Fruit fly (Drosophila melanogaster) whole organism, embryonic: Measurements from ENCODE around the gene Pex2.
A peak's percentile ranks its signal among the peaks of the same experiment; 100 is the strongest.

Experiments used
- Asciz ChIP-seq: fragments of 200-800 bp; sonication (Bioruptor generic); optimal IDR thresholded peaks from 2 replicates; lab custom pipeline; 2017; ENCODE audit warnings: missing biosample characterization, mild to moderate bottlenecking, missing genetic modification characterization, missing genetic modification reagents
- Bdp1 ChIP-seq: fragments of 200-800 bp; sonication (Bioruptor generic); optimal IDR thresholded peaks from 3 replicates; lab custom pipeline; 2016; ENCODE audit warnings: missing biosample characterization, missing genetic modification characterization
- CG10321 ChIP-seq: fragments of 200-800 bp; sonication (Bioruptor generic); IDR thresholded peaks from 2 replicates; pipeline ENCODE4 v1.3.6; 2022; ENCODE audit warnings: missing biosample characterization, missing genetic modification characterization
- CG10462 ChIP-seq: fragments of 200-800 bp; sonication (Bioruptor generic); optimal IDR thresholded peaks from 2 replicates; lab custom pipeline; 2016; ENCODE audit warnings: missing biosample characterization, missing genetic modification characterization
- CG10543 ChIP-seq: fragments of 200-800 bp; sonication (Bioruptor generic); optimal IDR thresholded peaks from 3 replicates; lab custom pipeline; 2017; ENCODE audit warnings: missing biosample characterization, mild to moderate bottlenecking, missing genetic modification characterization, moderate library complexity
- CG12219 ChIP-seq: fragments of 200-800 bp; sonication (Bioruptor generic); optimal IDR thresholded peaks from 3 replicates; lab custom pipeline; 2018; ENCODE audit warnings: missing biosample characterization, mild to moderate bottlenecking, missing genetic modification characterization
- CG12942 ChIP-seq: fragments of 200-800 bp; sonication (Bioruptor generic); optimal IDR thresholded peaks from 3 replicates; lab custom pipeline; 2016; ENCODE audit warnings: missing biosample characterization, missing genetic modification characterization
- CG14050 ChIP-seq: fragments of 200-800 bp; sonication (Bioruptor generic); IDR thresholded peaks from 3 replicates; pipeline ENCODE4 v1.3.6; 2022; ENCODE audit warnings: missing biosample characterization, missing genetic modification characterization
- CG14441 ChIP-seq: fragments of 200-800 bp; sonication (Bioruptor generic); IDR thresholded peaks from 2 replicates; pipeline ENCODE4 v1.3.6; 2022; ENCODE audit warnings: missing biosample characterization, missing genetic modification characterization
- CG1602 ChIP-seq: fragments of 200-800 bp; sonication (Bioruptor generic); optimal IDR thresholded peaks from 3 replicates; lab custom pipeline; 2016; ENCODE audit warnings: missing biosample characterization, missing genetic modification characterization
- CG1603 ChIP-seq: fragments of 200-800 bp; sonication (Bioruptor generic); optimal IDR thresholded peaks from 2 replicates; lab custom pipeline; 2019; ENCODE audit warnings: missing biosample characterization, mild to moderate bottlenecking, missing genetic modification characterization, moderate library complexity
- CG4424 ChIP-seq: fragments of 200-800 bp; sonication (Bioruptor generic); optimal IDR thresholded peaks from 3 replicates; lab custom pipeline; 2016; ENCODE audit warnings: missing biosample characterization, missing genetic modification characterization
- CG5953 ChIP-seq: fragments of 200-800 bp; sonication (Bioruptor generic); IDR thresholded peaks from 2 replicates; pipeline ENCODE4 v1.3.6; 2022; ENCODE audit warnings: missing biosample characterization, missing genetic modification characterization
- CG6765 ChIP-seq: fragments of 200-800 bp; sonication (Bioruptor generic); optimal IDR thresholded peaks from 3 replicates; lab custom pipeline; 2017; ENCODE audit warnings: missing biosample characterization, mild to moderate bottlenecking, missing genetic modification characterization
- CG6813 ChIP-seq: fragments of 200-800 bp; sonication (Bioruptor generic); optimal IDR thresholded peaks from 2 replicates; lab custom pipeline; 2017; ENCODE audit warnings: missing biosample characterization, missing genetic modification characterization, mild to moderate bottlenecking, moderate library complexity, missing genetic modification reagents
- CG6854 ChIP-seq: fragments of 200-800 bp; sonication (Bioruptor generic); optimal IDR thresholded peaks from 3 replicates; lab custom pipeline; 2017; ENCODE audit warnings: missing biosample characterization, mild to moderate bottlenecking, missing genetic modification characterization
- CG7271 ChIP-seq: fragments of 200-800 bp; sonication (Bioruptor generic); optimal IDR thresholded peaks from 2 replicates; lab custom pipeline; 2018; ENCODE audit warnings: missing biosample characterization, mild to moderate bottlenecking, missing genetic modification characterization, moderate library complexity
- CG7839 ChIP-seq: fragments of 200-800 bp; sonication (Bioruptor generic); optimal IDR thresholded peaks from 3 replicates; lab custom pipeline; 2018; ENCODE audit warnings: missing biosample characterization, mild to moderate bottlenecking, missing genetic modification characterization, moderate library complexity
- CG8765 ChIP-seq: fragments of 200-800 bp; sonication (Bioruptor generic); IDR thresholded peaks from 2 replicates; pipeline ENCODE4 v1.3.6; 2022; ENCODE audit warnings: missing biosample characterization, missing genetic modification characterization
- CG8944 ChIP-seq: fragments of 200-800 bp; sonication (Bioruptor generic); optimal IDR thresholded peaks from 3 replicates; lab custom pipeline; 2016; ENCODE audit warnings: missing biosample characterization, missing genetic modification characterization
- D19A ChIP-seq: fragments of 200-800 bp; optimal IDR thresholded peaks from 3 replicates; lab custom pipeline; 2019; ENCODE audit warnings: missing biosample characterization, mild to moderate bottlenecking, missing genetic modification characterization, moderate library complexity
- NC2β ChIP-seq: fragments of 200-800 bp; sonication (Bioruptor generic); optimal IDR thresholded peaks from 2 replicates; lab custom pipeline; 2016; ENCODE audit warnings: missing biosample characterization, missing genetic modification characterization
- NFAT ChIP-seq: fragments of 200-800 bp; sonication (Bioruptor generic); IDR thresholded peaks from 2 replicates; pipeline ENCODE4 v1.3.6; 2022; ENCODE audit warnings: missing biosample characterization, missing genetic modification characterization
- Optix ChIP-seq: fragments of 200-800 bp; sonication (Bioruptor generic); IDR thresholded peaks from 3 replicates; pipeline ENCODE4 v1.3.6; 2022; ENCODE audit warnings: missing biosample characterization, missing genetic modification characterization
- PHDP ChIP-seq: fragments of 200-800 bp; sonication (Bioruptor generic); optimal IDR thresholded peaks from 3 replicates; lab custom pipeline; 2018; ENCODE audit warnings: missing biosample characterization, mild to moderate bottlenecking, missing genetic modification characterization, moderate library complexity
- Rfx ChIP-seq: fragments of 200-800 bp; sonication (Bioruptor generic); IDR thresholded peaks from 2 replicates; pipeline ENCODE4 v1.3.6; 2022; ENCODE audit warnings: missing biosample characterization, missing genetic modification characterization
- Vsx1 ChIP-seq: fragments of 200-800 bp; sonication (Bioruptor generic); optimal IDR thresholded peaks from 2 replicates; lab custom pipeline; 2017; ENCODE audit warnings: missing biosample characterization, mild to moderate bottlenecking, missing genetic modification characterization, missing genetic modification reagents
- amos ChIP-seq: fragments of 200-800 bp; sonication (Bioruptor generic); IDR thresholded peaks from 2 replicates; pipeline ENCODE4 v1.3.6; 2022; ENCODE audit warnings: missing biosample characterization, missing genetic modification characterization; ENCODE audit not compliant: partially characterized antibody
- bowl ChIP-seq: fragments of 200-800 bp; sonication (Bioruptor generic); IDR thresholded peaks from 2 replicates; pipeline ENCODE4 v1.3.6; 2022; ENCODE audit warnings: missing biosample characterization, missing genetic modification characterization
- chm ChIP-seq: fragments of 200-800 bp; sonication (Bioruptor generic); IDR thresholded peaks from 2 replicates; pipeline ENCODE4 v1.3.6; 2022; ENCODE audit warnings: missing biosample characterization, missing genetic modification characterization
- danr ChIP-seq: fragments of 200-800 bp; sonication (Bioruptor generic); IDR thresholded peaks from 2 replicates; pipeline ENCODE4 v1.3.6; 2022; ENCODE audit warnings: missing biosample characterization, missing genetic modification characterization
- dati ChIP-seq: fragments of 200-800 bp; sonication (Bioruptor generic); IDR thresholded peaks from 2 replicates; pipeline ENCODE4 v1.3.6; 2022; ENCODE audit warnings: missing biosample characterization, missing genetic modification characterization
- dm ChIP-seq: fragments of 200-800 bp; sonication (Bioruptor generic); optimal IDR thresholded peaks from 3 replicates; lab custom pipeline; 2016; ENCODE audit warnings: missing biosample characterization, missing genetic modification characterization
- dmrt99B ChIP-seq: fragments of 200-800 bp; sonication (Bioruptor generic); optimal IDR thresholded peaks from 2 replicates; lab custom pipeline; 2018; ENCODE audit warnings: missing biosample characterization, mild to moderate bottlenecking, missing genetic modification characterization, moderate library complexity
- ems ChIP-seq: fragments of 200-800 bp; sonication (Bioruptor generic); optimal IDR thresholded peaks from 3 replicates; lab custom pipeline; 2016; ENCODE audit warnings: missing biosample characterization, missing genetic modification characterization
- fd3F ChIP-seq: fragments of 200-800 bp; sonication (Bioruptor generic); optimal IDR thresholded peaks from 2 replicates; lab custom pipeline; 2018; ENCODE audit warnings: missing biosample characterization, mild to moderate bottlenecking, missing genetic modification characterization, moderate library complexity
- gfzf ChIP-seq: fragments of 200-800 bp; sonication (Bioruptor generic); optimal IDR thresholded peaks from 2 replicates; lab custom pipeline; 2016; ENCODE audit warnings: missing biosample characterization, mild to moderate bottlenecking, missing genetic modification characterization, moderate library complexity
- gt ChIP-seq: fragments of 200-800 bp; sonication (Bioruptor generic); IDR thresholded peaks from 2 replicates; pipeline ENCODE4 v1.3.6; 2022; ENCODE audit warnings: missing biosample characterization, missing genetic modification characterization
- jing ChIP-seq: fragments of 200-800 bp; sonication (Bioruptor generic); optimal IDR thresholded peaks from 2 replicates; lab custom pipeline; 2018; ENCODE audit warnings: missing biosample characterization, mild to moderate bottlenecking, missing genetic modification characterization
- klu ChIP-seq: fragments of 200-800 bp; sonication (Bioruptor generic); IDR thresholded peaks from 2 replicates; pipeline ENCODE4 v1.3.6; 2022; ENCODE audit warnings: missing biosample characterization, missing genetic modification characterization
- lola ChIP-seq, 3 experiments: fragments of >200 bp in 2 of 3; fragments of 200-800 bp in 1 of 3; sonication (Bioruptor generic) in 1 of 3; optimal IDR thresholded peaks; 2 replicates each; lab custom pipeline; 2017 to 2019; ENCODE audit warnings: missing biosample characterization in 3 of 3, missing genetic modification characterization in 3 of 3, mild to moderate bottlenecking in 1 of 3, moderate library complexity in 1 of 3
- lov ChIP-seq, 2 experiments: fragments of 200-800 bp in 1 of 2; fragments of >200 bp in 1 of 2; sonication (Bioruptor generic) in 1 of 2; IDR thresholded peaks in 1 of 2; optimal IDR thresholded peaks in 1 of 2; 2 replicates in 1 of 2; 3 replicates in 1 of 2; pipeline versions ENCODE4 v1.3.6 to Lab custom; 2017 to 2022; ENCODE audit warnings: missing biosample characterization in 1 of 2, missing genetic modification characterization in 1 of 2
- oc ChIP-seq: fragments of 200-800 bp; sonication (Bioruptor generic); optimal IDR thresholded peaks from 2 replicates; lab custom pipeline; 2018; ENCODE audit warnings: missing biosample characterization, mild to moderate bottlenecking, missing genetic modification characterization, moderate library complexity
- pho ChIP-seq: fragments of 200-800 bp; sonication (Bioruptor generic); optimal IDR thresholded peaks from 2 replicates; lab custom pipeline; 2016; ENCODE audit warnings: missing biosample characterization, missing genetic modification characterization
- sima ChIP-seq: fragments of 200-800 bp; sonication (Bioruptor generic); optimal IDR thresholded peaks from 2 replicates; lab custom pipeline; 2016; ENCODE audit warnings: missing biosample characterization, missing genetic modification characterization
- ttk ChIP-seq: fragments of 200-800 bp; sonication (Bioruptor generic); IDR thresholded peaks from 2 replicates; pipeline ENCODE4 v2.1.2; 2022; ENCODE audit warnings: missing biosample characterization, missing genetic modification characterization
- tup ChIP-seq: fragments of 200-800 bp; sonication (Bioruptor generic); optimal IDR thresholded peaks from 2 replicates; lab custom pipeline; 2016; ENCODE audit warnings: missing biosample characterization, mild to moderate bottlenecking, missing genetic modification characterization, moderate library complexity
- usp ChIP-seq: fragments of >200 bp; optimal IDR thresholded peaks from 2 replicates; lab custom pipeline; 2017; ENCODE audit warnings: missing biosample characterization, missing genetic modification characterization
- zen ChIP-seq: fragments of 200-800 bp; sonication (Bioruptor generic); optimal IDR thresholded peaks from 3 replicates; lab custom pipeline; 2018; ENCODE audit warnings: missing biosample characterization, mild to moderate bottlenecking, missing genetic modification characterization, moderate library complexity

Pex2 gene

dm6 chr3L:8315141-8315816 lies 23.6 kb upstream of the Pex2 start, which contains the start of gene Cpsf6 (continued):
- TF ChIP-seq CG5953 (no peak), tup (GFP tag; lab: Kevin White, UChicago) (no peak), dm (GFP tag; lab: Kevin White, UChicago) (peak; percentile 49), gt (GFP tag; lab: Robert Waterston, UW) (no peak), gfzf (GFP tag; lab: Kevin White, UChicago) (peak; percentile 79), amos (GFP tag; lab: Robert Waterston, UW) (no peak), bowl (GFP tag; lab: Robert Waterston, UW) (no peak), danr (GFP tag; lab: Robert Waterston, UW) (no peak), zen (peak; percentile 89), klu (GFP tag; lab: Robert Waterston, UW) (no peak), ems (GFP tag; lab: Kevin White, UChicago) (peak; percentile 35), CG1603 (tag; lab: Kevin White, UChicago) (peak; percentile 87), CG14441 (peak; percentile 48), CG10321 (GFP tag; lab: Robert Waterston, UW) (no peak), oc (tag; lab: Kevin White, UChicago) (no peak), ttk (peak; percentile 25; the same call in 1 of the 2 replicates), lola (GFP tag; optimal IDR thresholded peaks at IDR 0.05; lab: Kevin White, UChicago) (peak in 1 of 3 experiments; percentile 62), CG10543 (GFP tag; lab: Kevin White, UChicago) (peak; percentile 28), NFAT (GFP tag; lab: Robert Waterston, UW) (no peak; the same call in 1 of the 2 replicates), CG6813 (GFP tag; lab: Kevin White, UChicago) (no peak), dati (no peak), CG12219 (GFP tag; lab: Kevin White, UChicago) (peak; percentile 33), CG7839 (peak; percentile 67), CG7271 (peak; percentile 42), PHDP (tag; lab: Kevin White, UChicago) (peak; percentile 76), chm (GFP tag; lab: Robert Waterston, UW) (peak; percentile 50), CG14050 (GFP tag; lab: Robert Waterston, UW) (peak; percentile 61; the same call in 2 of the 3 replicates), CG6854 (GFP tag; lab: Kevin White, UChicago) (no peak), CG8765 (GFP tag; lab: Robert Waterston, UW) (peak; percentile 50; the same call in 1 of the 2 replicates), Asciz (GFP tag; lab: Kevin White, UChicago) (no peak), sima (GFP tag; lab: Kevin White, UChicago) (no peak), dmrt99B (tag; lab: Kevin White, UChicago) (peak; percentile 41), jing (GFP tag; lab: Kevin White, UChicago) (no peak), Optix (GFP tag; lab: Robert Waterston, UW) (no peak), fd3F (GFP tag; lab: Kevin White, UChicago) (peak; percentile 62), CG4424 (GFP tag; lab: Kevin White, UChicago) (peak; percentile 60), Rfx (peak; percentile 70), pho (peak; percentile 46), NC2β (GFP tag; lab: Kevin White, UChicago) (no peak), CG10462 (GFP tag; lab: Kevin White, UChicago) (peak; percentile 42), CG8944 (peak; percentile 6), lov (optimal IDR thresholded peaks at IDR 0.05; lab: Kevin White, UChicago) (no peak), lov (GFP tag; IDR thresholded peaks at IDR 0.05; lab: Robert Waterston, UW) (no peak), CG12942 (GFP tag; lab: Kevin White, UChicago) (peak; percentile 57), CG6765 (GFP tag; lab: Kevin White, UChicago) (no peak), D19A (tag; lab: Kevin White, UChicago) (peak; percentile 37), Bdp1 (GFP tag; lab: Kevin White, UChicago) (peak; percentile 29), usp (GFP tag; lab: Kevin White, UChicago) (no peak), Vsx1 (GFP tag; lab: Kevin White, UChicago) (peak; percentile 8), CG1602 (GFP tag; lab: Kevin White, UChicago) (peak; percentile 74)
